Fruit fly (Drosophila melanogaster) whole organism, embryonic: ENCODE results near the gene asp.

ENCODE experiments used
- Blimp-1 ChIP-seq: fragments of 200-800 bp; sonication (Bioruptor generic); optimal IDR thresholded peaks from 3 replicates; lab custom pipeline; 2018; ENCODE audit warnings: missing biosample characterization, missing genetic modification characterization, mild to moderate bottlenecking, moderate library complexity, missing genetic modification reagents
- CG13894 ChIP-seq: fragments of 200-800 bp; sonication (Bioruptor generic); optimal IDR thresholded peaks from 3 replicates; lab custom pipeline; 2018; ENCODE audit warnings: missing biosample characterization, mild to moderate bottlenecking, missing genetic modification characterization, moderate library complexity
- CG1602 ChIP-seq: fragments of 200-800 bp; sonication (Bioruptor generic); optimal IDR thresholded peaks from 3 replicates; lab custom pipeline; 2016; ENCODE audit warnings: missing biosample characterization, missing genetic modification characterization
- CG7928 ChIP-seq: fragments of 200-800 bp; sonication (Bioruptor generic); optimal IDR thresholded peaks from 2 replicates; lab custom pipeline; 2017; ENCODE audit warnings: missing biosample characterization, mild to moderate bottlenecking, missing genetic modification characterization
- CG9727 ChIP-seq: fragments of 200-800 bp; sonication (Bioruptor generic); optimal IDR thresholded peaks from 3 replicates; lab custom pipeline; 2017; ENCODE audit warnings: missing biosample characterization, mild to moderate bottlenecking, missing genetic modification characterization
- Kr ChIP-seq: fragments of 200-800 bp; sonication (Bioruptor generic); optimal IDR thresholded peaks from 2 replicates; lab custom pipeline; 2017; ENCODE audit warnings: missing biosample characterization, mild to moderate bottlenecking, missing genetic modification characterization
- Nf-YB ChIP-seq: fragments of 200-800 bp; sonication (Bioruptor generic); optimal IDR thresholded peaks from 3 replicates; lab custom pipeline; 2019; ENCODE audit warnings: missing biosample characterization, mild to moderate bottlenecking, missing genetic modification characterization, moderate library complexity
- Scr ChIP-seq: fragments of 200-800 bp; sonication (Bioruptor generic); IDR thresholded peaks from 2 replicates; pipeline ENCODE4 v1.3.6; 2022; ENCODE audit warnings: missing biosample characterization, missing genetic modification characterization; ENCODE audit not compliant: partially characterized antibody
- Vsx1 ChIP-seq: fragments of 200-800 bp; sonication (Bioruptor generic); optimal IDR thresholded peaks from 2 replicates; lab custom pipeline; 2017; ENCODE audit warnings: missing biosample characterization, mild to moderate bottlenecking, missing genetic modification characterization, missing genetic modification reagents

- TF ChIP-seq Blimp-1 (GFP tag; lab: Kevin White, UChicago) (no peak), Scr (GFP tag; lab: Robert Waterston, UW) (peak; percentile 90), CG7928 (no peak), Kr (no peak), Vsx1 (GFP tag; lab: Kevin White, UChicago) (no peak), CG9727 (GFP tag; lab: Kevin White, UChicago) (no peak), CG1602 (GFP tag; lab: Kevin White, UChicago) (no peak), CG13894 (tag; lab: Kevin White, UChicago) (no peak), Nf-YB (GFP tag; lab: Kevin White, UChicago) (no peak)
These were observed 51.4 kb downstream of the asp start, which contains the start of gene polybromo for dm6 chr3R:24805048-24805447.
